Worm (Caenorhabditis elegans): Measurements from ENCODE around the gene dkc-1.

- TF ChIP-seq tab-1 (GFP tag; IDR thresholded peaks at IDR 0.05) (no peak), cog-1 (tag; optimal IDR thresholded peaks at IDR 0.05) (no peak), flt-1 (GFP tag; IDR thresholded peaks at IDR 0.05) (no peak), klf-2 (GFP tag; conservative IDR thresholded peaks at IDR 0.05) (no peak), ref-1 (GFP tag; conservative IDR thresholded peaks at IDR 0.05) (no peak), med-1 (GFP tag; optimal IDR thresholded peaks at IDR 0.05; ENCODE audit: insufficient read depth) (no peak)
Observed at ce11 chrIII:10755480-10756066, 7.3 kb downstream of the dkc-1 start, which contains the start of gene hpl-2.
